Fruit fly (Drosophila melanogaster): ENCODE measurements around the gene CG34404.

The CG34404 gene

dm6 chr3R:15409772-15410688 lies 42.6 kb upstream of the CG34404 start (continued):
- TF ChIP-seq Lhr (GFP tag; optimal IDR thresholded peaks at IDR 0.05) (no peak), BtbVII (GFP tag; optimal IDR thresholded peaks at IDR 0.05) (no peak), kni (GFP tag; optimal IDR thresholded peaks at IDR 0.05) (no peak), ems (GFP tag; optimal IDR thresholded peaks at IDR 0.05) (no peak), slbo (GFP tag; IDR thresholded peaks at IDR 0.05) (peak; percentile 20; the same call in 1 of the 2 replicates), CG34422 (GFP tag; IDR thresholded peaks at IDR 0.05) (peak; percentile 56; the same call in 1 of the 3 replicates), CG4730 (GFP tag; IDR thresholded peaks at IDR 0.05) (no peak), CG18011 (GFP tag; optimal IDR thresholded peaks at IDR 0.05) (no peak), psq (GFP tag; optimal IDR thresholded peaks at IDR 0.05) (no peak), CG31441 (GFP tag; IDR thresholded peaks at IDR 0.05) (no peak), chm (GFP tag; IDR thresholded peaks at IDR 0.05) (no peak), CG4820 (GFP tag; optimal IDR thresholded peaks at IDR 0.05) (no peak), crol (GFP tag; IDR thresholded peaks at IDR 0.05) (peak; percentile 78), gem (tag; optimal IDR thresholded peaks at IDR 0.05) (peak; percentile 25), chif (GFP tag; optimal IDR thresholded peaks at IDR 0.05) (no peak), stc (GFP tag; IDR thresholded peaks at IDR 0.05) (0 out of 2 replicates have a peak, but pooled peaks have one; percentile 12), CG14050 (GFP tag; IDR thresholded peaks at IDR 0.05) (no peak), bowl (GFP tag; IDR thresholded peaks at IDR 0.05) (no peak), Doc3 (GFP tag; IDR thresholded peaks at IDR 0.05; ENCODE audit: partially characterized antibody) (no peak), CG2199 (GFP tag; IDR thresholded peaks at IDR 0.05) (no peak), exex (tag; optimal IDR thresholded peaks at IDR 0.05) (no peak), CG11093 (GFP tag; IDR thresholded peaks at IDR 0.05) (0 out of 3 replicates have a peak, but pooled peaks have one; percentile 30), Rfx (GFP tag; IDR thresholded peaks at IDR 0.05) (no peak), Med (GFP tag) (peak; percentile 80), CG10959 (GFP tag; IDR thresholded peaks at IDR 0.05) (no peak), toy (GFP tag; IDR thresholded peaks at IDR 0.05) (no peak), sr (GFP tag; IDR thresholded peaks at IDR 0.05) (0 out of 3 replicates have a peak, but pooled peaks have one; percentile 12), CG4707 (GFP tag; optimal IDR thresholded peaks at IDR 0.05) (peak; percentile 95), esg (GFP tag; conservative IDR thresholded peaks at IDR 0.05) (no peak), gsb-n (tag; optimal IDR thresholded peaks at IDR 0.05) (no peak), Dll (GFP tag; IDR thresholded peaks at IDR 0.05; ENCODE audit: partially characterized antibody) (no peak), fd96Cb (tag; optimal IDR thresholded peaks at IDR 0.05) (no peak), maf-S (GFP tag; optimal IDR thresholded peaks at IDR 0.05) (no peak), CG11696 (GFP tag; IDR thresholded peaks at IDR 0.05) (no peak), Abd-B (GFP tag; optimal IDR thresholded peaks at IDR 0.05) (no peak), Max (GFP tag; optimal IDR thresholded peaks at IDR 0.05) (no peak), Hand (GFP tag; optimal IDR thresholded peaks at IDR 0.05) (no peak), vvl (GFP tag; IDR thresholded peaks at IDR 0.05) (no peak), CG43689 (GFP tag; IDR thresholded peaks at IDR 0.05) (no peak), Ets97D (GFP tag; optimal IDR thresholded peaks at IDR 0.05) (no peak), CG18262 (tag; optimal IDR thresholded peaks at IDR 0.05) (peak; percentile 14), CG4617 (GFP tag; optimal IDR thresholded peaks at IDR 0.05; ENCODE audit: borderline replicate concordance) (no peak), tin (GFP tag; optimal IDR thresholded peaks at IDR 0.05) (no peak), grau (tag; optimal IDR thresholded peaks at IDR 0.05) (peak; percentile 65), sob (GFP tag; IDR thresholded peaks at IDR 0.05) (peak; percentile 41; the same call in 1 of the 2 replicates), sens (GFP tag) (peak; percentile 25), scrt (GFP tag; optimal IDR thresholded peaks at IDR 0.05) (no peak), Jarid2 (GFP tag; optimal IDR thresholded peaks at IDR 0.05) (no peak), Ssrp (tag; optimal IDR thresholded peaks at IDR 0.05) (no peak)
